Fruit fly (Drosophila melanogaster) whole organism, embryonic: Measurements from ENCODE around the gene CG14013.

Experiments
- CG11247 ChIP-seq: fragments of 200-800 bp; sonication (Bioruptor generic); IDR thresholded peaks from 2 replicates; pipeline ENCODE4 v1.3.6; 2022; ENCODE audit warnings: missing biosample characterization, missing genetic modification characterization
- CG8388 ChIP-seq: fragments of 200-800 bp; sonication (Bioruptor generic); optimal IDR thresholded peaks from 2 replicates; lab custom pipeline; 2019; ENCODE audit warnings: missing biosample characterization, mild to moderate bottlenecking, missing genetic modification characterization, moderate library complexity

DNA sequence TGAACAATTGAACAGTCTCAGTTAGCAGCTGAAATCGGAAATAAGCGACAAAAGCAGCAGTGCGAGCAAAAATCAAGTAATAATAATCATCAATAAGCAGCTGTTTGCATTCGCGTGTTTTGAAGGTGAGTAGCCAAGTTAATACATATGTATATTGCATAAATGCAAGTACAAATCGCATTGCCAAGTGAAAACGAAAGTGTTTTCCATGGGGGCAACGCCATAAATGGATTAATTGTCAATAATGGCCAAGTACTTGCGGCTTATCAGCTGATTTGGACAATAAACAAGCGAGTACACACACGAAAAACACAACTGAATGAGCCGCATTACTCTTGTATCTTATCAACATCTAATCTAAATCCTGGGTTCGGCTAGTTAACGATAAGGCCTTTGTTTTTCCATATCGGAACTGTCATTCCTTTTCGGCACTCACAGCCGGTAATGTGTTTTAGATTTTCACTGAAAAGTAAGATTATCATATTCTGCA lies 6.3 kb downstream of the CG14013 start:
- no peak for TF ChIP-seq CG11247
- no peak for TF ChIP-seq CG8388
